Fruit fly (Drosophila melanogaster) whole organism, embryonic: Measurements from ENCODE around the gene RSG7.
A peak's percentile ranks its signal among the peaks of the same experiment; 100 is the strongest.

Experiments used
- Blimp-1 ChIP-seq: fragments of 200-800 bp; sonication (Bioruptor generic); optimal IDR thresholded peaks from 3 replicates; lab custom pipeline; 2018; ENCODE audit warnings: missing biosample characterization, missing genetic modification characterization, mild to moderate bottlenecking, moderate library complexity, missing genetic modification reagents
- CG1024 ChIP-seq: fragments of 200-800 bp; sonication (Bioruptor generic); IDR thresholded peaks from 2 replicates; pipeline ENCODE4 v1.3.6; 2022; ENCODE audit warnings: missing biosample characterization, missing genetic modification characterization
- CG11723 ChIP-seq: fragments of 200-800 bp; sonication (Bioruptor generic); optimal IDR thresholded peaks from 2 replicates; lab custom pipeline; 2017; ENCODE audit warnings: missing biosample characterization, mild to moderate bottlenecking, missing genetic modification characterization
- CG12744 ChIP-seq: fragments of 200-800 bp; sonication (Bioruptor generic); optimal IDR thresholded peaks from 2 replicates; lab custom pipeline; 2016; ENCODE audit warnings: missing biosample characterization, missing genetic modification characterization
- CG12769 ChIP-seq: fragments of 200-800 bp; sonication (Bioruptor generic); optimal IDR thresholded peaks from 2 replicates; lab custom pipeline; 2019; ENCODE audit warnings: missing biosample characterization, mild to moderate bottlenecking, missing genetic modification characterization, moderate library complexity
- CG12942 ChIP-seq: fragments of 200-800 bp; sonication (Bioruptor generic); optimal IDR thresholded peaks from 3 replicates; lab custom pipeline; 2016; ENCODE audit warnings: missing biosample characterization, missing genetic modification characterization
- CG13123 ChIP-seq: fragments of 200-800 bp; sonication (Bioruptor generic); optimal IDR thresholded peaks from 2 replicates; lab custom pipeline; 2016; ENCODE audit warnings: missing biosample characterization, missing genetic modification characterization
- CG17802 ChIP-seq: fragments of 200-800 bp; sonication (Bioruptor generic); optimal IDR thresholded peaks from 2 replicates; lab custom pipeline; 2018; ENCODE audit warnings: missing biosample characterization, mild to moderate bottlenecking, missing genetic modification characterization, moderate library complexity
- CG18599 ChIP-seq: fragments of 200-800 bp; sonication (Bioruptor generic); optimal IDR thresholded peaks from 3 replicates; lab custom pipeline; 2017; ENCODE audit warnings: missing biosample characterization, missing genetic modification characterization, mild to moderate bottlenecking, moderate library complexity, missing genetic modification reagents
- CG2678 ChIP-seq: fragments of 200-800 bp; sonication (Bioruptor generic); optimal IDR thresholded peaks from 3 replicates; lab custom pipeline; 2019; ENCODE audit warnings: missing biosample characterization, mild to moderate bottlenecking, missing genetic modification characterization, moderate library complexity
- CG42726 ChIP-seq: fragments of 200-800 bp; sonication (Bioruptor generic); IDR thresholded peaks from 2 replicates; pipeline ENCODE4 v1.3.6; 2022; ENCODE audit warnings: missing biosample characterization, missing genetic modification characterization; ENCODE audit not compliant: partially characterized antibody
- CG43689 ChIP-seq: fragments of 200-800 bp; sonication (Bioruptor generic); IDR thresholded peaks from 2 replicates; pipeline ENCODE4 v1.3.6; 2022; ENCODE audit warnings: missing biosample characterization, missing genetic modification characterization
- CG5180 ChIP-seq: fragments of 200-800 bp; sonication (Bioruptor generic); optimal IDR thresholded peaks from 3 replicates; lab custom pipeline; 2017; ENCODE audit warnings: missing biosample characterization, missing genetic modification characterization, mild to moderate bottlenecking, moderate library complexity, missing genetic modification reagents
- CG6272 ChIP-seq: fragments of 200-800 bp; sonication (Bioruptor generic); IDR thresholded peaks from 2 replicates; pipeline ENCODE4 v1.3.6; 2022; ENCODE audit warnings: missing biosample characterization, missing genetic modification characterization
- CG6683 ChIP-seq: fragments of 200-800 bp; sonication (Bioruptor generic); optimal IDR thresholded peaks from 2 replicates; lab custom pipeline; 2017; ENCODE audit warnings: missing biosample characterization, mild to moderate bottlenecking, missing genetic modification characterization, missing genetic modification reagents
- CG6689 ChIP-seq: fragments of 200-800 bp; sonication (Bioruptor generic); IDR thresholded peaks from 2 replicates; pipeline ENCODE4 v1.3.6; 2022; ENCODE audit warnings: missing biosample characterization, missing genetic modification characterization
- CG6854 ChIP-seq: fragments of 200-800 bp; sonication (Bioruptor generic); optimal IDR thresholded peaks from 3 replicates; lab custom pipeline; 2017; ENCODE audit warnings: missing biosample characterization, mild to moderate bottlenecking, missing genetic modification characterization
- CG8089 ChIP-seq: fragments of 200-800 bp; sonication (Bioruptor generic); optimal IDR thresholded peaks from 3 replicates; lab custom pipeline; 2016; ENCODE audit warnings: missing biosample characterization, missing genetic modification characterization
- CG8388 ChIP-seq: fragments of 200-800 bp; sonication (Bioruptor generic); optimal IDR thresholded peaks from 2 replicates; lab custom pipeline; 2019; ENCODE audit warnings: missing biosample characterization, mild to moderate bottlenecking, missing genetic modification characterization, moderate library complexity
- Fer2 ChIP-seq: fragments of 200-800 bp; sonication (Bioruptor generic); optimal IDR thresholded peaks from 2 replicates; lab custom pipeline; 2018; ENCODE audit warnings: missing biosample characterization, mild to moderate bottlenecking, missing genetic modification characterization, moderate library complexity
- Hsf ChIP-seq: fragments of 200-800 bp; sonication (Bioruptor generic); optimal IDR thresholded peaks from 3 replicates; lab custom pipeline; 2016; ENCODE audit warnings: missing biosample characterization, missing genetic modification characterization
- NC2α ChIP-seq: fragments of 200-800 bp; sonication (Bioruptor generic); optimal IDR thresholded peaks from 2 replicates; lab custom pipeline; 2016; ENCODE audit warnings: missing biosample characterization, missing genetic modification characterization
- Oaz ChIP-seq: fragments of 200-800 bp; sonication (Bioruptor generic); IDR thresholded peaks from 2 replicates; pipeline ENCODE4 v1.3.6; 2022; ENCODE audit warnings: missing biosample characterization, missing genetic modification characterization
- Opbp ChIP-seq: fragments of 200-800 bp; sonication (Bioruptor generic); IDR thresholded peaks from 3 replicates; pipeline ENCODE4 v1.3.6; 2022; ENCODE audit warnings: missing biosample characterization, missing genetic modification characterization; ENCODE audit not compliant: partially characterized antibody
- Side ChIP-seq: fragments of 200-800 bp; sonication (Bioruptor generic); optimal IDR thresholded peaks from 2 replicates; lab custom pipeline; 2016; ENCODE audit warnings: missing biosample characterization, missing genetic modification characterization
- Spps ChIP-seq: fragments of 200-800 bp; sonication (Bioruptor generic); optimal IDR thresholded peaks from 2 replicates; lab custom pipeline; 2018; ENCODE audit warnings: missing biosample characterization, mild to moderate bottlenecking, missing genetic modification characterization
- Sry-β ChIP-seq: fragments of 200-800 bp; sonication (Bioruptor generic); optimal IDR thresholded peaks from 2 replicates; lab custom pipeline; 2018; ENCODE audit warnings: missing biosample characterization, mild to moderate bottlenecking, missing genetic modification characterization, moderate library complexity
- Stat92E ChIP-seq, 3 experiments: fragments of >200 bp in 2 of 3; fragments of 200-800 bp in 1 of 3; sonication (Bioruptor generic) in 1 of 3; optimal IDR thresholded peaks; 2 replicates each; lab custom pipeline; 2017 to 2019; ENCODE audit warnings: missing biosample characterization in 3 of 3, missing genetic modification characterization in 3 of 3, mild to moderate bottlenecking in 1 of 3, moderate library complexity in 1 of 3
- ab ChIP-seq: fragments of 200-800 bp; sonication (Bioruptor generic); optimal IDR thresholded peaks from 2 replicates; lab custom pipeline; 2016; ENCODE audit warnings: missing biosample characterization, missing genetic modification characterization
- aop ChIP-seq: fragments of 200-800 bp; sonication (Bioruptor generic); IDR thresholded peaks from 2 replicates; pipeline ENCODE4 v1.3.6; 2022; ENCODE audit warnings: missing biosample characterization, missing genetic modification characterization
- btn ChIP-seq: fragments of 200-800 bp; sonication (Bioruptor generic); optimal IDR thresholded peaks from 2 replicates; lab custom pipeline; 2016; ENCODE audit warnings: missing biosample characterization, missing genetic modification characterization
- dati ChIP-seq: fragments of 200-800 bp; sonication (Bioruptor generic); IDR thresholded peaks from 2 replicates; pipeline ENCODE4 v1.3.6; 2022; ENCODE audit warnings: missing biosample characterization, missing genetic modification characterization
- dmrt11E ChIP-seq: fragments of 200-800 bp; sonication (Bioruptor generic); optimal IDR thresholded peaks from 3 replicates; lab custom pipeline; 2018; ENCODE audit warnings: missing biosample characterization, mild to moderate bottlenecking, missing genetic modification characterization, moderate library complexity
- fd64A ChIP-seq: fragments of 200-800 bp; sonication (Bioruptor generic); optimal IDR thresholded peaks from 3 replicates; lab custom pipeline; 2018; ENCODE audit warnings: missing biosample characterization, mild to moderate bottlenecking, missing genetic modification characterization
- fd96Cb ChIP-seq: fragments of 200-800 bp; sonication (Bioruptor generic); optimal IDR thresholded peaks from 2 replicates; lab custom pipeline; 2018; ENCODE audit warnings: missing biosample characterization, mild to moderate bottlenecking, missing genetic modification characterization, moderate library complexity
- fu2 ChIP-seq: fragments of 200-800 bp; sonication (Bioruptor generic); optimal IDR thresholded peaks from 2 replicates; lab custom pipeline; 2016; ENCODE audit warnings: missing biosample characterization, missing genetic modification characterization
- gsb-n ChIP-seq: fragments of 200-800 bp; sonication (Bioruptor generic); optimal IDR thresholded peaks from 3 replicates; lab custom pipeline; 2018; ENCODE audit warnings: missing biosample characterization, mild to moderate bottlenecking, missing genetic modification characterization
- lab ChIP-seq: fragments of 200-800 bp; sonication (Bioruptor generic); optimal IDR thresholded peaks from 3 replicates; lab custom pipeline; 2017; ENCODE audit warnings: missing biosample characterization, missing genetic modification characterization, mild to moderate bottlenecking, moderate library complexity, missing genetic modification reagents
- lilli ChIP-seq: fragments of 200-800 bp; sonication (Bioruptor generic); optimal IDR thresholded peaks from 3 replicates; lab custom pipeline; 2016; ENCODE audit warnings: missing biosample characterization, missing genetic modification characterization
- lmd ChIP-seq: fragments of 200-800 bp; sonication (Bioruptor generic); IDR thresholded peaks from 2 replicates; pipeline ENCODE4 v1.3.6; 2022; ENCODE audit warnings: missing biosample characterization, missing genetic modification characterization
- luna ChIP-seq: fragments of 200-800 bp; sonication (Bioruptor generic); optimal IDR thresholded peaks from 2 replicates; lab custom pipeline; 2016; ENCODE audit warnings: missing biosample characterization, missing genetic modification characterization
- nau ChIP-seq: fragments of 200-800 bp; sonication (Bioruptor generic); optimal IDR thresholded peaks from 3 replicates; lab custom pipeline; 2017; ENCODE audit warnings: missing biosample characterization, mild to moderate bottlenecking, missing genetic modification characterization, missing genetic modification reagents
- pb ChIP-seq: fragments of 200-800 bp; sonication (Bioruptor generic); optimal IDR thresholded peaks from 3 replicates; lab custom pipeline; 2016; ENCODE audit warnings: missing biosample characterization, missing genetic modification characterization
- pnt ChIP-seq: fragments of 200-800 bp; sonication (Bioruptor generic); optimal IDR thresholded peaks from 3 replicates; lab custom pipeline; 2016; ENCODE audit warnings: missing biosample characterization, missing genetic modification characterization
- ranshi ChIP-seq: fragments of 200-800 bp; sonication (Bioruptor generic); IDR thresholded peaks from 2 replicates; pipeline ENCODE4 v1.3.6; 2022; ENCODE audit warnings: missing biosample characterization, missing genetic modification characterization
- row ChIP-seq: fragments of 200-800 bp; sonication (Bioruptor generic); IDR thresholded peaks from 3 replicates; pipeline ENCODE4 v1.3.6; 2022; ENCODE audit warnings: missing biosample characterization, missing genetic modification characterization
- slbo ChIP-seq: fragments of 200-800 bp; sonication (Bioruptor generic); IDR thresholded peaks from 2 replicates; pipeline ENCODE4 v1.3.6; 2022; ENCODE audit warnings: missing biosample characterization, missing genetic modification characterization
- ttk ChIP-seq: fragments of 200-800 bp; sonication (Bioruptor generic); IDR thresholded peaks from 2 replicates; pipeline ENCODE4 v2.1.2; 2022; ENCODE audit warnings: missing biosample characterization, missing genetic modification characterization
- tx ChIP-seq: fragments of 200-800 bp; sonication (Bioruptor generic); optimal IDR thresholded peaks from 2 replicates; lab custom pipeline; 2016; ENCODE audit warnings: missing biosample characterization, missing genetic modification characterization
- wek ChIP-seq: fragments of 200-800 bp; sonication (Bioruptor generic); optimal IDR thresholded peaks from 3 replicates; lab custom pipeline; 2018; ENCODE audit warnings: missing biosample characterization, mild to moderate bottlenecking, missing genetic modification characterization, moderate library complexity

Gene RSG7

DNA sequence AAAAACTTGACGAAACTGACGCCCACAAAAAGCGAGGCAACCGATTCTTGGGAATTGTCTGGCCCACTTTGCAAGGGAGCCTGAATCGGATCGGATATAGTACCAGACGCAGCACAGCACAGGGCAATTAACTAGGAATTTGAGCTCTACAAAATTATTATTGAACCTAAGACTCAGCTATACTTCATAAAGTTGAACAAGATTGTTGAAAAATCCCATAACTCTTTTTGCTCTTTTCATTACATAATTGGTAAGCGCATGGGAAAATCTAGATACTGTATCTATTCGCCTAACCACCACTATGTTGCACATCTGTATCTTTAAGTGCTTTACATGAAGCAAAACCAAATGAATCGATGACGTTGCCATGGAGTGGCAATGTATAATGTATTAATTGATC is 11.1 kb downstream of the RSG7 start (continued):
- TF ChIP-seq NC2α (no peak), CG12769 (peak; percentile 78), lmd (GFP tag; lab: Robert Waterston, UW) (peak; percentile 82), slbo (peak; percentile 66), lab (peak; percentile 66), CG6689 (GFP tag; lab: Robert Waterston, UW) (peak; percentile 79), ab (GFP tag; lab: Kevin White, UChicago) (no peak), row (GFP tag; lab: Robert Waterston, UW) (peak; percentile 78), Stat92E (GFP tag; optimal IDR thresholded peaks at IDR 0.05; lab: Kevin White, UChicago) (peak in 1 of 3 experiments; percentile 18), CG5180 (GFP tag; lab: Kevin White, UChicago) (peak; percentile 60), CG12744 (GFP tag; lab: Kevin White, UChicago) (no peak), Fer2 (no peak), CG17802 (tag; lab: Kevin White, UChicago) (peak; percentile 39), wek (peak; percentile 40), dmrt11E (tag; lab: Kevin White, UChicago) (peak; percentile 30), Blimp-1 (peak; percentile 81), fd64A (GFP tag; lab: Kevin White, UChicago) (peak; percentile 57), CG6683 (no peak), CG18599 (peak; percentile 60), CG8089 (GFP tag; lab: Kevin White, UChicago) (peak; percentile 26), Spps (peak; percentile 31), CG13123 (peak; percentile 13), pnt (GFP tag; lab: Kevin White, UChicago) (peak; percentile 71), CG42726 (GFP tag; lab: Robert Waterston, UW) (no peak), ranshi (GFP tag; lab: Robert Waterston, UW) (peak; percentile 66), pb (GFP tag; lab: Kevin White, UChicago) (peak; percentile 63), fu2 (GFP tag; lab: Kevin White, UChicago) (no peak), dati (no peak), Oaz (GFP tag; lab: Robert Waterston, UW) (peak; percentile 66), ttk (GFP tag; lab: Robert Waterston, UW) (peak; percentile 52), lilli (peak; percentile 60), CG12942 (GFP tag; lab: Kevin White, UChicago) (peak; percentile 53), CG2678 (tag; lab: Kevin White, UChicago) (peak; percentile 85), luna (no peak), nau (GFP tag; lab: Kevin White, UChicago) (peak; percentile 57), gsb-n (tag; lab: Kevin White, UChicago) (peak; percentile 80), CG11723 (GFP tag; lab: Kevin White, UChicago) (peak; percentile 55), btn (peak; percentile 73), Sry-β (GFP tag; lab: Kevin White, UChicago) (peak; percentile 24), CG6272 (GFP tag; lab: Robert Waterston, UW) (no peak), CG1024 (GFP tag; lab: Robert Waterston, UW) (peak; percentile 61), tx (GFP tag; lab: Kevin White, UChicago) (peak; percentile 55), Side (GFP tag; lab: Kevin White, UChicago) (peak; percentile 50), Opbp (GFP tag; lab: Robert Waterston, UW) (no peak), CG8388 (peak; percentile 81), aop (GFP tag; lab: Robert Waterston, UW) (0 out of 2 replicates have a peak, but pooled peaks have one; percentile 39), CG43689 (GFP tag; lab: Robert Waterston, UW) (peak; percentile 47; the same call in 1 of the 2 replicates), Hsf (GFP tag; lab: Kevin White, UChicago) (peak; percentile 68), CG6854 (GFP tag; lab: Kevin White, UChicago) (peak; percentile 9), fd96Cb (tag; lab: Kevin White, UChicago) (peak; percentile 79)
